Worm (Caenorhabditis elegans): ENCODE results near the gene gldi-4.

ce11 chrIV:7022227-7022626 lies 4.8 kb downstream of the gldi-4 start:
- TF ChIP-seq skn-1 (tag; optimal IDR thresholded peaks at IDR 0.05) (no peak), lin-35 (GFP tag; optimal IDR thresholded peaks at IDR 0.05) (no peak), ama-1 (optimal IDR thresholded peaks at IDR 0.05) (no peak), blmp-1 (tag; optimal IDR thresholded peaks at IDR 0.05) (no peak), ets-5 (GFP tag; IDR thresholded peaks at IDR 0.05) (no peak), xbp-1 (tag; optimal IDR thresholded peaks at IDR 0.05) (no peak), elt-3 (tag; optimal IDR thresholded peaks at IDR 0.05) (no peak), efl-1 (optimal IDR thresholded peaks at IDR 0.05) (no peak), efl-1 (GFP tag; optimal IDR thresholded peaks at IDR 0.05 in 1 of 2) (no peak), dsc-1 (tag; optimal IDR thresholded peaks at IDR 0.05) (no peak), fos-1 (tag; optimal IDR thresholded peaks at IDR 0.05) (no peak), nhr-28 (tag; optimal IDR thresholded peaks at IDR 0.05) (no peak), Y116A8C.19 (tag; optimal IDR thresholded peaks at IDR 0.05; ENCODE audit: borderline replicate concordance) (no peak), lin-39 (tag; optimal IDR thresholded peaks at IDR 0.05) (no peak)
